Fruit fly (Drosophila melanogaster) whole organism, embryonic: ENCODE results near the gene wwk.

Source experiments
- Antp ChIP-seq: fragments of 200-800 bp; sonication (Bioruptor generic); optimal IDR thresholded peaks from 3 replicates; lab custom pipeline; 2016; ENCODE audit warnings: missing biosample characterization, missing genetic modification characterization
- Bgb ChIP-seq: fragments of 200-800 bp; sonication (Bioruptor generic); IDR thresholded peaks from 2 replicates; pipeline ENCODE4 v1.3.6; 2022; ENCODE audit warnings: missing biosample characterization, missing genetic modification characterization; ENCODE audit not compliant: partially characterized antibody
- CG10147 ChIP-seq: fragments of 200-800 bp; sonication (Bioruptor generic); optimal IDR thresholded peaks from 2 replicates; lab custom pipeline; 2019; ENCODE audit warnings: missing biosample characterization, mild to moderate bottlenecking, missing genetic modification characterization, moderate library complexity
- CG12769 ChIP-seq: fragments of 200-800 bp; sonication (Bioruptor generic); optimal IDR thresholded peaks from 2 replicates; lab custom pipeline; 2019; ENCODE audit warnings: missing biosample characterization, mild to moderate bottlenecking, missing genetic modification characterization, moderate library complexity
- CG13775 ChIP-seq: fragments of 200-800 bp; sonication (Bioruptor generic); optimal IDR thresholded peaks from 3 replicates; lab custom pipeline; 2017; ENCODE audit warnings: missing biosample characterization, mild to moderate bottlenecking, missing genetic modification characterization
- CG14014 ChIP-seq: fragments of 200-800 bp; sonication (Bioruptor generic); IDR thresholded peaks from 2 replicates; pipeline ENCODE4 v1.3.6; 2022; ENCODE audit warnings: missing biosample characterization, missing genetic modification characterization
- CG14050 ChIP-seq: fragments of 200-800 bp; sonication (Bioruptor generic); IDR thresholded peaks from 3 replicates; pipeline ENCODE4 v1.3.6; 2022; ENCODE audit warnings: missing biosample characterization, missing genetic modification characterization
- CG14860 ChIP-seq: fragments of 200-800 bp; sonication (Bioruptor generic); IDR thresholded peaks from 3 replicates; pipeline ENCODE4 v1.3.6; 2022; ENCODE audit warnings: missing biosample characterization, missing genetic modification characterization; ENCODE audit not compliant: partially characterized antibody
- CG1603 ChIP-seq: fragments of 200-800 bp; sonication (Bioruptor generic); optimal IDR thresholded peaks from 2 replicates; lab custom pipeline; 2019; ENCODE audit warnings: missing biosample characterization, mild to moderate bottlenecking, missing genetic modification characterization, moderate library complexity
- CG16779 ChIP-seq: fragments of 200-800 bp; sonication (Bioruptor generic); IDR thresholded peaks from 2 replicates; pipeline ENCODE4 v1.3.6; 2022; ENCODE audit warnings: missing biosample characterization, missing genetic modification characterization
- CG16813 ChIP-seq: fragments of 200-800 bp; sonication (Bioruptor generic); IDR thresholded peaks from 3 replicates; pipeline ENCODE4 v1.3.6; 2022; ENCODE audit warnings: missing biosample characterization, missing genetic modification characterization; ENCODE audit not compliant: partially characterized antibody
- CG17328 ChIP-seq: fragments of 200-800 bp; sonication (Bioruptor generic); IDR thresholded peaks from 2 replicates; pipeline ENCODE4 v1.3.6; 2022; ENCODE audit warnings: missing biosample characterization, missing genetic modification characterization
- CG18619 ChIP-seq: fragments of 200-800 bp; sonication (Bioruptor generic); optimal IDR thresholded peaks from 3 replicates; lab custom pipeline; 2017; ENCODE audit warnings: missing biosample characterization, mild to moderate bottlenecking, missing genetic modification characterization
- CG30020 ChIP-seq: fragments of 200-800 bp; optimal IDR thresholded peaks from 2 replicates; lab custom pipeline; 2019; ENCODE audit warnings: missing biosample characterization, mild to moderate bottlenecking, missing genetic modification characterization, moderate library complexity
- CG3281 ChIP-seq: fragments of 200-800 bp; sonication (Bioruptor generic); optimal IDR thresholded peaks from 3 replicates; lab custom pipeline; 2017; ENCODE audit warnings: missing biosample characterization, mild to moderate bottlenecking, missing genetic modification characterization
- CG4707 ChIP-seq: fragments of 200-800 bp; sonication (Bioruptor generic); optimal IDR thresholded peaks from 2 replicates; lab custom pipeline; 2018; ENCODE audit warnings: missing biosample characterization, mild to moderate bottlenecking, missing genetic modification characterization, moderate library complexity
- CG5953 ChIP-seq: fragments of 200-800 bp; sonication (Bioruptor generic); IDR thresholded peaks from 2 replicates; pipeline ENCODE4 v1.3.6; 2022; ENCODE audit warnings: missing biosample characterization, missing genetic modification characterization
- CG6765 ChIP-seq: fragments of 200-800 bp; sonication (Bioruptor generic); optimal IDR thresholded peaks from 3 replicates; lab custom pipeline; 2017; ENCODE audit warnings: missing biosample characterization, mild to moderate bottlenecking, missing genetic modification characterization
- CG6791 ChIP-seq: fragments of 200-800 bp; sonication (Bioruptor generic); IDR thresholded peaks from 3 replicates; pipeline ENCODE4 v1.3.6; 2022; ENCODE audit warnings: missing biosample characterization, missing genetic modification characterization; ENCODE audit not compliant: partially characterized antibody
- CG6813 ChIP-seq: fragments of 200-800 bp; sonication (Bioruptor generic); optimal IDR thresholded peaks from 2 replicates; lab custom pipeline; 2017; ENCODE audit warnings: missing biosample characterization, missing genetic modification characterization, mild to moderate bottlenecking, moderate library complexity, missing genetic modification reagents
- CG8290 ChIP-seq, 3 experiments: fragments of 200-800 bp; sonication (Bioruptor generic); optimal IDR thresholded peaks; 2 replicates each; lab custom pipeline; 2016 to 2019; ENCODE audit warnings: missing biosample characterization in 3 of 3, missing genetic modification characterization in 3 of 3, mild to moderate bottlenecking in 2 of 3, moderate library complexity in 1 of 3
- CG9797 ChIP-seq: fragments of 200-800 bp; sonication (Bioruptor generic); optimal IDR thresholded peaks from 3 replicates; lab custom pipeline; 2018; ENCODE audit warnings: missing biosample characterization, mild to moderate bottlenecking, missing genetic modification characterization
- CTCF ChIP-seq: fragments of 200-800 bp; sonication (Bioruptor generic); optimal IDR thresholded peaks from 2 replicates; lab custom pipeline; 2017; ENCODE audit warnings: missing biosample characterization, mild to moderate bottlenecking, missing genetic modification characterization, moderate library complexity
- Camta ChIP-seq: fragments of 200-800 bp; sonication (Bioruptor generic); optimal IDR thresholded peaks from 2 replicates; lab custom pipeline; 2016; ENCODE audit warnings: missing biosample characterization, missing genetic modification characterization
- Drgx ChIP-seq: fragments of 200-800 bp; sonication (Bioruptor generic); IDR thresholded peaks from 2 replicates; pipeline ENCODE4 v1.3.6; 2022; ENCODE audit warnings: missing biosample characterization, missing genetic modification characterization
- Fer2 ChIP-seq: fragments of 200-800 bp; sonication (Bioruptor generic); optimal IDR thresholded peaks from 2 replicates; lab custom pipeline; 2018; ENCODE audit warnings: missing biosample characterization, mild to moderate bottlenecking, missing genetic modification characterization, moderate library complexity
- HLH3B ChIP-seq: fragments of 200-800 bp; sonication (Bioruptor generic); IDR thresholded peaks from 2 replicates; pipeline ENCODE4 v1.3.6; 2022; ENCODE audit warnings: missing biosample characterization, missing genetic modification characterization
- Hr51 ChIP-seq, 2 experiments: fragments of 200-800 bp; sonication (Bioruptor generic); optimal IDR thresholded peaks; 2 replicates in 1 of 2; 3 replicates in 1 of 2; lab custom pipeline; 2016 to 2018; ENCODE audit warnings: missing biosample characterization in 2 of 2, missing genetic modification characterization in 2 of 2, mild to moderate bottlenecking in 1 of 2, moderate library complexity in 1 of 2
- Lim3 ChIP-seq: fragments of 200-800 bp; sonication (Bioruptor generic); IDR thresholded peaks from 2 replicates; pipeline ENCODE4 v1.3.6; 2022; ENCODE audit warnings: missing biosample characterization, missing genetic modification characterization
- Optix ChIP-seq: fragments of 200-800 bp; sonication (Bioruptor generic); IDR thresholded peaks from 3 replicates; pipeline ENCODE4 v1.3.6; 2022; ENCODE audit warnings: missing biosample characterization, missing genetic modification characterization
- Spps ChIP-seq: fragments of 200-800 bp; sonication (Bioruptor generic); optimal IDR thresholded peaks from 2 replicates; lab custom pipeline; 2018; ENCODE audit warnings: missing biosample characterization, mild to moderate bottlenecking, missing genetic modification characterization
- aop ChIP-seq: fragments of 200-800 bp; sonication (Bioruptor generic); IDR thresholded peaks from 2 replicates; pipeline ENCODE4 v1.3.6; 2022; ENCODE audit warnings: missing biosample characterization, missing genetic modification characterization
- ap ChIP-seq: fragments of 200-800 bp; sonication (Bioruptor generic); IDR thresholded peaks from 2 replicates; pipeline ENCODE4 v1.3.6; 2022; ENCODE audit warnings: missing biosample characterization, missing genetic modification characterization
- bbx ChIP-seq: fragments of 200-800 bp; sonication (Bioruptor generic); IDR thresholded peaks from 2 replicates; pipeline ENCODE4 v1.3.6; 2022; ENCODE audit warnings: missing biosample characterization, missing genetic modification characterization; ENCODE audit not compliant: partially characterized antibody
- cg ChIP-seq: fragments of 200-800 bp; sonication (Bioruptor generic); optimal IDR thresholded peaks from 3 replicates; lab custom pipeline; 2019; ENCODE audit warnings: missing biosample characterization, mild to moderate bottlenecking, missing genetic modification characterization, moderate library complexity
- chm ChIP-seq: fragments of 200-800 bp; sonication (Bioruptor generic); IDR thresholded peaks from 2 replicates; pipeline ENCODE4 v1.3.6; 2022; ENCODE audit warnings: missing biosample characterization, missing genetic modification characterization
- crp ChIP-seq, 2 experiments: fragments of 200-800 bp; sonication (Bioruptor generic); optimal IDR thresholded peaks; 2 replicates in 1 of 2; 3 replicates in 1 of 2; lab custom pipeline; 2017; ENCODE audit warnings: missing biosample characterization in 2 of 2, missing genetic modification characterization in 2 of 2, mild to moderate bottlenecking in 1 of 2, moderate library complexity in 1 of 2
- hth ChIP-seq: fragments of >200 bp; optimal IDR thresholded peaks from 2 replicates; lab custom pipeline; 2017; ENCODE audit warnings: inconsistent platforms
- ind ChIP-seq: fragments of 200-800 bp; sonication (Bioruptor generic); optimal IDR thresholded peaks from 3 replicates; lab custom pipeline; 2016; ENCODE audit warnings: missing biosample characterization, missing genetic modification characterization
- otp ChIP-seq: fragments of 200-800 bp; sonication (Bioruptor generic); IDR thresholded peaks from 3 replicates; pipeline ENCODE4, ENCODE4 v1.3.6; 2022; ENCODE audit warnings: missing biosample characterization, missing genetic modification characterization
- psq ChIP-seq: fragments of 200-800 bp; sonication (Bioruptor generic); optimal IDR thresholded peaks from 2 replicates; lab custom pipeline; 2017; ENCODE audit warnings: missing biosample characterization, missing genetic modification characterization
- sens-2 ChIP-seq: fragments of 200-800 bp; sonication (Bioruptor generic); IDR thresholded peaks from 2 replicates; pipeline ENCODE4 v1.3.6; 2022; ENCODE audit warnings: missing biosample characterization, missing genetic modification characterization
- shn ChIP-seq: fragments of 200-800 bp; sonication (Bioruptor generic); optimal IDR thresholded peaks from 3 replicates; lab custom pipeline; 2016; ENCODE audit warnings: missing biosample characterization, missing genetic modification characterization
- tin ChIP-seq: fragments of 200-800 bp; sonication (Bioruptor generic); optimal IDR thresholded peaks from 3 replicates; lab custom pipeline; 2016; ENCODE audit warnings: missing biosample characterization, missing genetic modification characterization
- wdn ChIP-seq: fragments of 200-800 bp; sonication (Bioruptor generic); IDR thresholded peaks from 2 replicates; pipeline ENCODE4 v1.3.6; 2022; ENCODE audit warnings: missing biosample characterization, missing genetic modification characterization
- wor ChIP-seq: fragments of 200-800 bp; sonication (Bioruptor generic); IDR thresholded peaks from 2 replicates; pipeline ENCODE4 v1.3.6; 2022; ENCODE audit warnings: missing biosample characterization, missing genetic modification characterization
- z ChIP-seq: fragments of 200-800 bp; sonication (Bioruptor generic); IDR thresholded peaks from 3 replicates; pipeline ENCODE4 v1.3.6; 2022; ENCODE audit warnings: missing biosample characterization, missing genetic modification characterization

The wwk gene

dm6 chr2L:15038339-15039308 lies 36.0 kb upstream of the wwk start, which contains the start of gene CIAPIN1 (continued):
- TF ChIP-seq CG17328 (GFP tag; lab: Robert Waterston, UW) = no peak
- peak; percentile 67; the same call in 2 of the 3 replicates for TF ChIP-seq CG6791 (GFP tag; lab: Robert Waterston, UW)
- no peak for TF ChIP-seq psq (GFP tag; lab: Kevin White, UChicago)
- TF ChIP-seq otp (GFP tag; lab: Robert Waterston, UW) = no peak
- TF ChIP-seq CG3281 = no peak
- TF ChIP-seq wdn = no peak
- TF ChIP-seq CG16779 (GFP tag; lab: Robert Waterston, UW) = no peak
- TF ChIP-seq CG18619 (GFP tag; lab: Kevin White, UChicago) = no peak
- peak; percentile 65 for TF ChIP-seq bbx

- TF ChIP-seq Hr51 (GFP tag; optimal IDR thresholded peaks at IDR 0.05; lab: Kevin White, UChicago) (peak in 1 of 2 experiments; percentile 51), CG6813 (no peak), Drgx (GFP tag; lab: Robert Waterston, UW) (no peak), CG9797 (GFP tag; lab: Kevin White, UChicago) (no peak), Lim3 (GFP tag; lab: Robert Waterston, UW) (no peak), wor (GFP tag; lab: Robert Waterston, UW) (no peak), CG18619 (GFP tag; lab: Kevin White, UChicago) (peak; percentile 31), CG12769 (tag; lab: Kevin White, UChicago) (no peak), hth (lab: Kevin White, UChicago) (no peak), bbx (peak; percentile 91), ind (GFP tag; lab: Kevin White, UChicago) (peak; percentile 15), CG16813 (GFP tag; lab: Robert Waterston, UW) (peak; percentile 92), Spps (tag; lab: Kevin White, UChicago) (no peak), Bgb (GFP tag; lab: Robert Waterston, UW) (peak; percentile 94), CG14860 (GFP tag; lab: Robert Waterston, UW) (peak; percentile 78), shn (GFP tag; lab: Kevin White, UChicago) (peak; percentile 39), aop (GFP tag; lab: Robert Waterston, UW) (no peak), HLH3B (GFP tag; lab: Robert Waterston, UW) (no peak), CG14050 (GFP tag; lab: Robert Waterston, UW) (no peak), z (GFP tag; lab: Robert Waterston, UW) (no peak), wdn (no peak), crp (GFP tag; optimal IDR thresholded peaks at IDR 0.05; lab: Kevin White, UChicago) (peak in 1 of 2 experiments; percentile 36), CG14014 (GFP tag; lab: Robert Waterston, UW) (no peak), CG13775 (GFP tag; lab: Kevin White, UChicago) (no peak), CG30020 (tag; lab: Kevin White, UChicago) (no peak), CG6765 (no peak), Fer2 (tag; lab: Kevin White, UChicago) (no peak), Optix (GFP tag; lab: Robert Waterston, UW) (no peak), tin (peak; percentile 25), CG10147 (GFP tag; lab: Kevin White, UChicago) (no peak), CG5953 (GFP tag; lab: Robert Waterston, UW) (no peak), CG1603 (no peak), Camta (GFP tag; lab: Kevin White, UChicago) (peak; percentile 15), sens-2 (GFP tag; lab: Robert Waterston, UW) (no peak), ap (GFP tag; lab: Robert Waterston, UW) (no peak), chm (GFP tag; lab: Robert Waterston, UW) (no peak), Antp (no peak), cg (GFP tag; lab: Kevin White, UChicago) (peak; percentile 55), CTCF (GFP tag; lab: Kevin White, UChicago) (no peak), CG4707 (no peak), CG8290 (GFP tag; optimal IDR thresholded peaks at IDR 0.05; lab: Kevin White, UChicago) (peak; percentile 17), CG8290 (tag; optimal IDR thresholded peaks at IDR 0.05; lab: Kevin White, UChicago) (no peak)
Measured at dm6 chr2L:15039309-15039772, 35.2 kb upstream of the wwk start.
